Fruit fly (Drosophila melanogaster) S2 (cell line): ENCODE results near the gene pigs.

ENCODE experiments used
- CG8478 ChIP-seq: fragments of >200 bp; optimal IDR thresholded peaks from 2 replicates; lab custom pipeline; 2018
- CTCF ChIP-seq, 2 experiments: fragments of >200 bp; optimal IDR thresholded peaks; 2 replicates each; lab custom pipeline; 2018

dm6 chrX:6573799-6574198 is 26.1 kb upstream of the pigs start:
- no peak for TF ChIP-seq CTCF (optimal IDR thresholded peaks at IDR 0.05; lab: Kevin White, UChicago)
- TF ChIP-seq CG8478 = no peak
